Worm (Caenorhabditis elegans) whole organism, dauer: Measurements from ENCODE around the gene dod-17.

Source experiments
- unc-62 ChIP-seq: sonication (generic microtip); optimal IDR thresholded peaks from 2 replicates; lab custom pipeline; 2017; ENCODE audit warnings: missing biosample characterization, missing genetic modification reagents, missing genetic modification characterization

dod-17 gene

ce11 chrIV:12975981-12976380, at the start of gene dod-17:
Gene dod-17 (plus strand): TSS chrIV:12976303.
- TF ChIP-seq unc-62 (GFP tag; lab: Kevin White, UChicago) = no peak

- TF ChIP-seq unc-62 (GFP tag; lab: Kevin White, UChicago) = no peak
Observed at ce11 chrIV:12926639-12927038, 49.5 kb upstream of the dod-17 start, which contains the start of gene srlf-5. Gene srlf-5 (minus strand): TSS chrIV:12926739.

ce11 chrIV:12936221-12936776, 39.8 kb upstream of the dod-17 start, which contains the start of the genes cld-1 and dod-21:
Gene cld-1 (minus strand): TSS chrIV:12936271.
Gene dod-21 (plus strand): TSS chrIV:12936738.
- no peak for TF ChIP-seq unc-62 (GFP tag; lab: Kevin White, UChicago)

- TF ChIP-seq unc-62 (GFP tag; lab: Kevin White, UChicago) = no peak
Observed at ce11 chrIV:12941254-12941653, 34.8 kb upstream of the dod-17 start, which contains the start of gene dod-24. Gene dod-24 (minus strand): TSS chrIV:12941354.

- no peak for TF ChIP-seq unc-62 (GFP tag; lab: Kevin White, UChicago)
Observed at ce11 chrIV:12942633-12943032, 33.5 kb upstream of the dod-17 start, which contains the start of gene dct-19. Gene dct-19 (plus strand): TSS chrIV:12942933.

ce11 chrIV:12946488-12946887, 29.6 kb upstream of the dod-17 start, which contains the start of gene F55G11.1:
Gene F55G11.1 (minus strand): TSS chrIV:12946588.
- no peak for TF ChIP-seq unc-62 (GFP tag; lab: Kevin White, UChicago)

ce11 chrIV:12948470-12948869, 27.6 kb upstream of the dod-17 start, which contains the start of gene F55G11.10:
Gene F55G11.10 (plus strand): TSS chrIV:12948770.
- TF ChIP-seq unc-62 (GFP tag; lab: Kevin White, UChicago) = no peak

ce11 chrIV:12957730-12958129, 18.4 kb upstream of the dod-17 start, which contains the start of gene F55G11.6:
Gene F55G11.6 (plus strand): TSS chrIV:12958030.
- no peak for TF ChIP-seq unc-62 (GFP tag; lab: Kevin White, UChicago)

- no peak for TF ChIP-seq unc-62 (GFP tag; lab: Kevin White, UChicago)
Observed at ce11 chrIV:12960136-12960535, 16.0 kb upstream of the dod-17 start, which contains the start of gene F55G11.7. Gene F55G11.7 (plus strand): TSS chrIV:12960436.

ce11 chrIV:12962564-12962963, 13.5 kb upstream of the dod-17 start, which contains the start of gene F55G11.8:
Gene F55G11.8 (plus strand): TSS chrIV:12962808.
- no peak for TF ChIP-seq unc-62 (GFP tag; lab: Kevin White, UChicago)

- TF ChIP-seq unc-62 (GFP tag; lab: Kevin White, UChicago) = no peak
Observed at ce11 chrIV:12964648-12965047, 11.5 kb upstream of the dod-17 start.

ce11 chrIV:12965074-12965473, 11.0 kb upstream of the dod-17 start, which contains the start of gene dod-22:
Gene dod-22 (plus strand): TSS chrIV:12965374.
- TF ChIP-seq unc-62 (GFP tag; lab: Kevin White, UChicago) = no peak

- no peak for TF ChIP-seq unc-62 (GFP tag; lab: Kevin White, UChicago)
Observed at ce11 chrIV:12967303-12967702, 8.8 kb upstream of the dod-17 start.

ce11 chrIV:12969141-12969540, 7.0 kb upstream of the dod-17 start, which contains the start of gene F55G11.2:
Gene F55G11.2 (minus strand): TSS chrIV:12969289.
- no peak for TF ChIP-seq unc-62 (GFP tag; lab: Kevin White, UChicago)

ce11 chrIV:12971994-12972520, 4.0 kb upstream of the dod-17 start:
- TF ChIP-seq unc-62 (GFP tag; lab: Kevin White, UChicago) = no peak

ce11 chrIV:12972780-12973179, 3.3 kb upstream of the dod-17 start:
- TF ChIP-seq unc-62 (GFP tag; lab: Kevin White, UChicago) = no peak
